Worm (Caenorhabditis elegans) whole organism, L1 larva: ENCODE data around the gene T16H12.3.

Source experiments
- C04F5.9 ChIP-seq: sonication (generic microtip); optimal IDR thresholded peaks from 2 replicates; lab custom pipeline; 2016; ENCODE audit warnings: missing genetic modification characterization, missing compliant biosample characterization
- C16A3.4 ChIP-seq: fragments of 150-350 bp; optimal IDR thresholded peaks from 2 replicates; lab custom pipeline; 2014; ENCODE audit warnings: missing biosample characterization, missing genetic modification characterization
- F16B12.6 ChIP-seq: fragments of 150-350 bp; optimal IDR thresholded peaks from 2 replicates; lab custom pipeline; 2014; ENCODE audit warnings: missing biosample characterization, missing genetic modification characterization
- alr-1 ChIP-seq: fragments of 200-800 bp; sonication (Bioruptor generic); optimal IDR thresholded peaks from 2 replicates; lab custom pipeline; 2018; ENCODE audit warnings: borderline replicate concordance, mild to moderate bottlenecking, missing genetic modification characterization, missing compliant biosample characterization
- aly-2 ChIP-seq: fragments of 150-350 bp; optimal IDR thresholded peaks from 2 replicates; lab custom pipeline; 2014; ENCODE audit warnings: missing biosample characterization, missing genetic modification characterization
- ama-1 ChIP-seq: fragments of 150-350 bp; optimal IDR thresholded peaks from 2 replicates; lab custom pipeline; 2014
- blmp-1 ChIP-seq: fragments of 150-350 bp; optimal IDR thresholded peaks from 2 replicates; lab custom pipeline; 2014; ENCODE audit warnings: missing biosample characterization, missing genetic modification characterization
- ceh-63 ChIP-seq: fragments of 200-800 bp; sonication (Bioruptor generic); optimal IDR thresholded peaks from 2 replicates; lab custom pipeline; 2018; ENCODE audit warnings: mild to moderate bottlenecking, missing genetic modification characterization, missing compliant biosample characterization
- ceh-88 ChIP-seq: fragments of 200-800 bp; sonication (Bioruptor generic); IDR thresholded peaks from 2 replicates; pipeline ENCODE4 v1.3.6; 2022; ENCODE audit warnings: missing genetic modification characterization, missing compliant biosample characterization
- ceh-90 ChIP-seq: sonication (generic microtip); optimal IDR thresholded peaks from 2 replicates; lab custom pipeline; 2016; ENCODE audit warnings: missing genetic modification characterization, missing compliant biosample characterization
- ces-1 ChIP-seq: fragments of 150-350 bp; optimal IDR thresholded peaks from 2 replicates; lab custom pipeline; 2014; ENCODE audit warnings: missing biosample characterization, missing genetic modification reagents, missing genetic modification characterization
- dpl-1 ChIP-seq, 3 experiments: fragments of 150-350 bp in 2 of 3; sonication (generic microtip) in 1 of 3; optimal IDR thresholded peaks; 2 replicates each; lab custom pipeline; 2014 to 2017; ENCODE audit warnings: missing biosample characterization in 3 of 3, missing genetic modification characterization in 3 of 3, missing genetic modification reagents in 3 of 3
- efl-1 ChIP-seq, 4 experiments: fragments of 150-350 bp; optimal IDR thresholded peaks in 3 of 4; peaks in 1 of 4; 1 replicate in 1 of 4; 2 replicates in 3 of 4; lab custom pipeline; 2014; ENCODE audit warnings: missing biosample characterization in 2 of 4, missing genetic modification characterization in 2 of 4, missing genetic modification reagents in 2 of 4
- egl-13 ChIP-seq: sonication (generic microtip); optimal IDR thresholded peaks from 2 replicates; lab custom pipeline; 2016; ENCODE audit warnings: missing genotype, missing genetic modification reagents, missing genetic modification characterization, missing compliant biosample characterization
- egl-27 ChIP-seq, 2 experiments: fragments of 150-350 bp in 1 of 2; sonication (generic microtip); optimal IDR thresholded peaks; 3 replicates each; lab custom pipeline; 2017 to 2018; ENCODE audit warnings: missing biosample characterization in 2 of 2, missing genetic modification characterization in 2 of 2, missing genetic modification reagents in 2 of 2
- ets-5 ChIP-seq: fragments of 200-800 bp; sonication (Bioruptor generic); IDR thresholded peaks from 2 replicates; pipeline ENCODE4 v1.3.6; 2022; ENCODE audit warnings: missing genetic modification characterization, missing compliant biosample characterization
- fkh-4 ChIP-seq: sonication (generic microtip); optimal IDR thresholded peaks from 2 replicates; lab custom pipeline; 2016; ENCODE audit warnings: missing compliant biosample characterization, missing genetic modification characterization, borderline replicate concordance
- grh-1 ChIP-seq: fragments of 200-800 bp; sonication (Bioruptor generic); IDR thresholded peaks from 2 replicates; pipeline ENCODE4 v1.3.6; 2022; ENCODE audit warnings: missing genetic modification reagents, missing genetic modification characterization, missing compliant biosample characterization
- hlh-4 ChIP-seq: sonication (generic microtip); optimal IDR thresholded peaks from 2 replicates; lab custom pipeline; 2016; ENCODE audit warnings: mild to moderate bottlenecking, missing genetic modification characterization, missing compliant biosample characterization
- isw-1 ChIP-seq: fragments of 200-800 bp; sonication (Bioruptor generic); IDR thresholded peaks from 2 replicates; pipeline ENCODE4 v1.3.6; 2022; ENCODE audit warnings: missing genetic modification characterization, missing compliant biosample characterization
- lin-13 ChIP-seq: fragments of 150-350 bp; optimal IDR thresholded peaks from 2 replicates; lab custom pipeline; 2014; ENCODE audit warnings: missing biosample characterization, missing genetic modification reagents, missing genetic modification characterization
- lin-35 ChIP-seq, 2 experiments: fragments of 150-350 bp; optimal IDR thresholded peaks; 2 replicates each; lab custom pipeline; 2014; ENCODE audit warnings: missing biosample characterization in 2 of 2, missing genetic modification characterization in 2 of 2, missing genetic modification reagents in 2 of 2
- lsy-2 ChIP-seq, 2 experiments: fragments of 150-350 bp; optimal IDR thresholded peaks; 2 replicates each; lab custom pipeline; 2014; ENCODE audit warnings: missing biosample characterization in 2 of 2, missing genetic modification characterization in 2 of 2
- mab-9 ChIP-seq: fragments of 200-800 bp; sonication (Bioruptor generic); IDR thresholded peaks from 2 replicates; pipeline ENCODE4 v1.3.6; 2022; ENCODE audit warnings: missing genetic modification reagents, missing genetic modification characterization, missing compliant biosample characterization
- mdl-1 ChIP-seq, 2 experiments: fragments of 150-350 bp; optimal IDR thresholded peaks; 2 replicates each; lab custom pipeline; 2014 to 2017; ENCODE audit warnings: missing biosample characterization in 2 of 2, missing genetic modification characterization in 2 of 2, inconsistent platforms in 1 of 2
- nhr-11 ChIP-seq: fragments of 150-350 bp; optimal IDR thresholded peaks from 2 replicates; lab custom pipeline; 2014; ENCODE audit warnings: missing biosample characterization, missing genetic modification characterization
- nhr-20 ChIP-seq: sonication (generic microtip); optimal IDR thresholded peaks from 2 replicates; lab custom pipeline; 2016; ENCODE audit warnings: mild to moderate bottlenecking, missing genetic modification characterization, missing compliant biosample characterization
- nhr-237 ChIP-seq: fragments of 150-350 bp; optimal IDR thresholded peaks from 2 replicates; lab custom pipeline; 2014; ENCODE audit warnings: missing biosample characterization, missing genetic modification characterization
- nhr-76 ChIP-seq: sonication (generic microtip); optimal IDR thresholded peaks from 2 replicates; lab custom pipeline; 2017; ENCODE audit warnings: missing biosample characterization, missing genetic modification characterization
- nhr-77 ChIP-seq: fragments of 150-350 bp; optimal IDR thresholded peaks from 2 replicates; lab custom pipeline; 2014; ENCODE audit warnings: missing biosample characterization, missing genetic modification characterization
- nhr-84 ChIP-seq: sonication (generic microtip); optimal IDR thresholded peaks from 2 replicates; lab custom pipeline; 2017; ENCODE audit warnings: missing biosample characterization, missing genetic modification characterization
- nhr-85 ChIP-seq: sonication (generic microtip); peaks from one replicate; lab custom pipeline; 2016; ENCODE audit warnings: missing genetic modification characterization, inconsistent platforms, missing compliant biosample characterization
- nhr-90 ChIP-seq: sonication (generic microtip); optimal IDR thresholded peaks from 2 replicates; lab custom pipeline; 2016; ENCODE audit warnings: mild to moderate bottlenecking, missing genetic modification characterization, missing compliant biosample characterization; ENCODE audit not compliant: poor library complexity
- pqm-1 ChIP-seq: sonication (generic microtip); optimal IDR thresholded peaks from 3 replicates; lab custom pipeline; 2017; ENCODE audit warnings: missing biosample characterization, missing genetic modification characterization
- skn-1 ChIP-seq: fragments of 150-350 bp; optimal IDR thresholded peaks from 2 replicates; lab custom pipeline; 2014; ENCODE audit warnings: missing biosample characterization, missing genetic modification characterization
- snu-23 ChIP-seq: sonication (generic microtip); optimal IDR thresholded peaks from 2 replicates; lab custom pipeline; 2016; ENCODE audit warnings: missing genetic modification characterization, missing compliant biosample characterization
- sox-4 ChIP-seq: sonication (generic microtip); optimal IDR thresholded peaks from 2 replicates; lab custom pipeline; 2016; ENCODE audit warnings: missing genetic modification characterization, missing compliant biosample characterization
- sup-37 ChIP-seq: fragments of 200-800 bp; sonication (Bioruptor generic); optimal IDR thresholded peaks from 2 replicates; lab custom pipeline; 2018; ENCODE audit warnings: mild to moderate bottlenecking, missing genetic modification characterization, missing compliant biosample characterization
- swsn-7 ChIP-seq: sonication (generic microtip); optimal IDR thresholded peaks from 2 replicates; lab custom pipeline; 2016; ENCODE audit warnings: missing genetic modification characterization, missing compliant biosample characterization
- tbx-2 ChIP-seq: sonication (generic microtip); optimal IDR thresholded peaks from 2 replicates; lab custom pipeline; 2016; ENCODE audit warnings: missing genetic modification characterization, missing compliant biosample characterization
- unc-30 ChIP-seq: sonication (generic microtip); optimal IDR thresholded peaks from 2 replicates; lab custom pipeline; 2017; ENCODE audit warnings: missing biosample characterization, missing genetic modification characterization
- unc-98 ChIP-seq: fragments of 200-800 bp; sonication (Bioruptor generic); IDR thresholded peaks from 2 replicates; pipeline ENCODE4 v1.3.6; 2022; ENCODE audit warnings: missing genetic modification characterization, missing compliant biosample characterization
- xbp-1 ChIP-seq: sonication (generic microtip); optimal IDR thresholded peaks from 2 replicates; lab custom pipeline; 2016; ENCODE audit warnings: missing genetic modification characterization, missing compliant biosample characterization
- zag-1 ChIP-seq: fragments of 150-350 bp; optimal IDR thresholded peaks from 2 replicates; lab custom pipeline; 2014; ENCODE audit warnings: missing biosample characterization, missing genetic modification characterization
- zip-4 ChIP-seq: fragments of 200-800 bp; sonication (Bioruptor generic); optimal IDR thresholded peaks from 2 replicates; lab custom pipeline; 2018; ENCODE audit warnings: mild to moderate bottlenecking, missing genetic modification characterization, moderate library complexity, missing compliant biosample characterization
- ztf-11 ChIP-seq, 2 experiments: sonication (generic microtip); optimal IDR thresholded peaks; 2 replicates each; lab custom pipeline; 2016 to 2017; ENCODE audit warnings: missing genetic modification characterization in 2 of 2, missing biosample characterization in 1 of 2, missing compliant biosample characterization in 1 of 2

The T16H12.3 gene

DNA sequence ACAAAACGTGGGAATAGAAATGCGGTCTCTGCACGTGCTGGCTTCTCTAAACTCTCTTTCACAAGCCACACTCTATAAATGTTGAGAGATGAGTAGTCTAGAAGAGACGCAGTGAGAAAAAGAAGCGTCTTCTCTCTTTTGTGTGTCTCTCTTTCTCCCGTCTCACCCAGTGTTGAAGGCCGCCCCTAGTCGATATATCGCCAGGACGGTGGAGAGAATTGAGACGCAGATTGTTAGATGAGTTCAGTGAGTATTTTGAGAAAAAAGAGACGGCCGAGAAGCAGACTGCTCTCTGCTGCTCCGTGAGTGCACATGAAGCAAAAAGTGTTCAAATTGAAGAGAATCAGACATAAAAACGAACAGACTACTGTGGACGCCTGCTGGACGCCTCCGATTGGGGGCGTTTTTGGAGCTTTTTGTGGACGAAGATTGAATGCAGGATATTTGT is 13.5 kb upstream of the T16H12.3 start (continued):
- TF ChIP-seq ceh-88 (GFP tag; lab: Robert Waterston, UW) = no peak; the same call in 1 of the 2 replicates
- peak; percentile 53 for TF ChIP-seq ama-1 (lab: Kevin White, UChicago)
- peak in 1 of 2 experiments; percentile 54 for TF ChIP-seq ztf-11 (tag; optimal IDR thresholded peaks at IDR 0.05; lab: Kevin White, UChicago)
- TF ChIP-seq mdl-1 (tag; optimal IDR thresholded peaks at IDR 0.05; lab: Kevin White, UChicago) = peak; percentile 88 to 97
- TF ChIP-seq dpl-1 (GFP tag; optimal IDR thresholded peaks at IDR 0.05; lab: Kevin White, UChicago) = peak; percentile 73 to 76 (median 73)
- peak; percentile 93 for TF ChIP-seq nhr-85
- peak; percentile 52 for TF ChIP-seq fkh-4 (tag; lab: Kevin White, UChicago)
- no peak for TF ChIP-seq hlh-4 (tag; lab: Kevin White, UChicago)
- peak; percentile 60 for TF ChIP-seq grh-1
- TF ChIP-seq nhr-84 (tag; lab: Kevin White, UChicago) = no peak
- no peak for TF ChIP-seq unc-30
- no peak for TF ChIP-seq ces-1 (GFP tag; lab: Kevin White, UChicago)
- TF ChIP-seq nhr-77 (tag; lab: Kevin White, UChicago) = peak; percentile 90
- TF ChIP-seq tbx-2 = peak; percentile 94
- peak; percentile 78 for TF ChIP-seq nhr-237 (tag; lab: Kevin White, UChicago)
- TF ChIP-seq isw-1 (GFP tag; lab: Robert Waterston, UW) = peak; percentile 75
- TF ChIP-seq efl-1 (optimal IDR thresholded peaks at IDR 0.05; lab: Kevin White, UChicago) = peak; percentile 87 to 89
- TF ChIP-seq efl-1 (GFP tag; optimal IDR thresholded peaks at IDR 0.05 in 1 of 2; lab: Kevin White, UChicago) = peak; percentile 64 to 98
- TF ChIP-seq sox-4 (tag; lab: Kevin White, UChicago) = peak; percentile 26
- peak; percentile 24 for TF ChIP-seq zip-4
- TF ChIP-seq mab-9 (GFP tag; lab: Robert Waterston, UW) = peak; percentile 50; the same call in 1 of the 2 replicates
- no peak for TF ChIP-seq ets-5 (GFP tag; lab: Robert Waterston, UW)
- TF ChIP-seq lsy-2 (tag; optimal IDR thresholded peaks at IDR 0.05; lab: Kevin White, UChicago) = peak; percentile 90 to 94
- TF ChIP-seq swsn-7 (tag; lab: Kevin White, UChicago) = peak; percentile 93
- peak; percentile 95 for TF ChIP-seq snu-23 (GFP tag; lab: Kevin White, UChicago)
- peak; percentile 78 for TF ChIP-seq aly-2 (tag; lab: Kevin White, UChicago)
- TF ChIP-seq zag-1 (tag; lab: Kevin White, UChicago) = peak; percentile 28
- TF ChIP-seq C16A3.4 (tag; lab: Kevin White, UChicago) = no peak
- peak; percentile 87 for TF ChIP-seq nhr-11 (tag; lab: Kevin White, UChicago)
- peak; percentile 76 for TF ChIP-seq egl-13 (tag; lab: Kevin White, UChicago)
- TF ChIP-seq sup-37 (GFP tag; lab: Kevin White, UChicago) = no peak
- TF ChIP-seq pqm-1 (tag; lab: Kevin White, UChicago) = no peak
- TF ChIP-seq lin-13 (GFP tag; lab: Kevin White, UChicago) = peak; percentile 85
- TF ChIP-seq, all 84 proteins: peak for 56

DNA sequence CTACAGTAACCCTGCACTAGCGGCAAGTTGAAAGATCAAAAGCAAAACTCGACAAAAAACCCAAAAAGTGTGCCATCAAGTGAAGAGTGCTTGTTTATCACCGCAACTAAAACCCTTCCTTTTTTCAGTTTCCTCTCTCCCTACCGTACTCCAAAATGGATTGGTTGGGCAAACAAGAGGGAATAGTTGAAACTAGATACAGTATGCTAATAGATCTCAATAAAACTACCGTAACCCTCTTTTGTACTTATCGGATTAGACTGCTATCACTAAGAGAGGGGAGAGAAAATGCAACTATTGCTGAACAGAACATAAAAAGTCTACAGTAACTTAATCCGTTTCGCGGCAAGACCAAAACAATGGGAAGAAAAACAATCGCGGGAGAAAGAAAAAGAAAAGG is 12.3 kb upstream of the T16H12.3 start:
- TF ChIP-seq isw-1 (GFP tag; lab: Robert Waterston, UW) (no peak), nhr-237 (tag; lab: Kevin White, UChicago) (no peak), aly-2 (tag; lab: Kevin White, UChicago) (no peak), pqm-1 (tag; lab: Kevin White, UChicago) (no peak), lsy-2 (tag; optimal IDR thresholded peaks at IDR 0.05; lab: Kevin White, UChicago) (peak in 1 of 2 experiments; percentile 49), blmp-1 (peak; percentile 8), grh-1 (no peak), lin-35 (GFP tag; optimal IDR thresholded peaks at IDR 0.05; lab: Kevin White, UChicago) (peak in 1 of 2 experiments; percentile 6)
- TF ChIP-seq, all 84 proteins: peak for 3

DNA sequence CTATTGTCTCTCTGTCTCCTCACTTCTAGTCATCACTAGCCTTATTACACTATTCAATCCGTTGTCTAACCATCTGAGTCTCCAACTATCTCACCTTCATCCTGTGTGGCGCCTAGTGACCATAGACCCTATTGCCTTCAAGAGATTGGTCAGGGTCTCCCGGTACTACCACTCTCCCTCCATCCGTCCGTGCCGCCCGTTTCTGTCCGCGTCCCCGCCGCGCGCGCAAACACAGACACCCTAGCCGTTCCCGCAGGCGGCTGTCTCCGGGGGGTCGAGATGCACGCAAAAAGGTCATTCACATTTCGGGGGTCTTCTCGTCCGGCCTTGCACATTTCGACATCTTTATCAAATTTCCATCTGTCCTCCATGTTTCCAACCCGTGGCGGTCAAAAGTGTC is 11.4 kb upstream of the T16H12.3 start:
- TF ChIP-seq egl-27 (tag; optimal IDR thresholded peaks at IDR 0.05; lab: Kevin White, UChicago) = no peak
- no peak for TF ChIP-seq xbp-1 (tag; lab: Kevin White, UChicago)
- peak; percentile 23 for TF ChIP-seq nhr-20 (tag; lab: Kevin White, UChicago)
- TF ChIP-seq alr-1 = no peak
- no peak for TF ChIP-seq skn-1
- TF ChIP-seq swsn-7 (tag; lab: Kevin White, UChicago) = peak; percentile 21
- no peak for TF ChIP-seq ets-5 (GFP tag; lab: Robert Waterston, UW)
- no peak for TF ChIP-seq C16A3.4 (tag; lab: Kevin White, UChicago)
- TF ChIP-seq blmp-1 = peak; percentile 43
- TF ChIP-seq ceh-63 = no peak
- TF ChIP-seq ceh-90 (tag; lab: Kevin White, UChicago) = no peak
- no peak for TF ChIP-seq C04F5.9 (tag; lab: Kevin White, UChicago)
- TF ChIP-seq ama-1 (lab: Kevin White, UChicago) = no peak
- no peak for TF ChIP-seq F16B12.6
- TF ChIP-seq sup-37 (GFP tag; lab: Kevin White, UChicago) = no peak
- TF ChIP-seq zip-4 = no peak
- no peak for TF ChIP-seq unc-30
- no peak for TF ChIP-seq nhr-11 (tag; lab: Kevin White, UChicago)
- peak; percentile 56 for TF ChIP-seq snu-23 (GFP tag; lab: Kevin White, UChicago)
- no peak for TF ChIP-seq mab-9 (GFP tag; lab: Robert Waterston, UW)
- no peak for TF ChIP-seq nhr-76 (tag; lab: Kevin White, UChicago)
- no peak for TF ChIP-seq ceh-88 (GFP tag; lab: Robert Waterston, UW)
- TF ChIP-seq nhr-90 (tag; lab: Kevin White, UChicago) = peak; percentile 37
- TF ChIP-seq unc-98 (GFP tag; lab: Robert Waterston, UW) = no peak
- TF ChIP-seq efl-1 (optimal IDR thresholded peaks at IDR 0.05; lab: Kevin White, UChicago) = peak in 1 of 2 experiments; percentile 6
- TF ChIP-seq efl-1 (GFP tag; optimal IDR thresholded peaks at IDR 0.05 in 1 of 2; lab: Kevin White, UChicago) = peak in 1 of 2 experiments; percentile 83
